Worm (Caenorhabditis elegans): ENCODE results near the gene F46F5.11.

DNA sequence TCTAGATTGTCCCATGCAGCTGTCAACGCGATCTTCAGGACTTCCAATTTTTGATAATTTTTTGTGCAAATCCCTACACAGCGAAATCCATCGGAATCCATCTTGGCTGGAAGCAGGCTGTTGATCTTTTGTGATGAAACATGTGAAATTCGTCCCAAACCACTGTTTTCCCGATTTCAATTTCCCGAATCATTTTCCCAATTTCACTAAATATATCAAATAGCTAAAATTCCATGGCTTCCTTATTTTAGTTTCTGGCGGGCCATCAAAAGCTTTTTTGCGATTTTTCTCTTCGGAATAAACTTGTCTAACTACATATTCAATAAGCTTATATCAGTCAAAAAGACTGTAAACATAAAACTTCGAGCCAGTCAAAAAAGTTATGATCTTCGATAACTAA is 13.0 kb downstream of the F46F5.11 start, which contains the start of gene F46F5.8:
- TF ChIP-seq klf-2 (GFP tag; conservative IDR thresholded peaks at IDR 0.05) (no peak), ztf-23 (GFP tag; IDR thresholded peaks at IDR 0.05) (no peak), ztf-29 (GFP tag; IDR thresholded peaks at IDR 0.05) (no peak)
